Worm (Caenorhabditis elegans): ENCODE measurements around the gene Y73C8B.9.

ce11 chrV:3159252-3159651 lies 34.1 kb upstream of the Y73C8B.9 start, which contains the start of gene C36C5.12:
- TF ChIP-seq mdl-1 (tag; optimal IDR thresholded peaks at IDR 0.05), result no peak
- TF ChIP-seq zag-1 (tag; optimal IDR thresholded peaks at IDR 0.05), result no peak
- no peak for TF ChIP-seq nhr-11 (tag; optimal IDR thresholded peaks at IDR 0.05)
- no peak for TF ChIP-seq fkh-10 (GFP tag; optimal IDR thresholded peaks at IDR 0.05)
- TF ChIP-seq ceh-82 (tag; optimal IDR thresholded peaks at IDR 0.05), result no peak
- no peak for TF ChIP-seq fkh-2 (tag; optimal IDR thresholded peaks at IDR 0.05)
- TF ChIP-seq lin-15B (tag; optimal IDR thresholded peaks at IDR 0.05), result no peak
- no peak for TF ChIP-seq nhr-77 (tag; optimal IDR thresholded peaks at IDR 0.05)
- no peak for TF ChIP-seq elt-2 (tag; optimal IDR thresholded peaks at IDR 0.05)
- no peak for TF ChIP-seq jun-1 (tag; optimal IDR thresholded peaks at IDR 0.05)
- TF ChIP-seq nhr-12 (tag; optimal IDR thresholded peaks at IDR 0.05), result no peak
